Worm (Caenorhabditis elegans) whole organism, L1 larva: ENCODE data around the gene ooc-5.

Source experiments
- F16B12.6 ChIP-seq: fragments of 150-350 bp; optimal IDR thresholded peaks from 2 replicates; lab custom pipeline; 2014; ENCODE audit warnings: missing biosample characterization, missing genetic modification characterization
- Y116A8C.19 ChIP-seq: sonication (generic microtip); optimal IDR thresholded peaks from 2 replicates; lab custom pipeline; 2016; ENCODE audit warnings: missing compliant biosample characterization, missing genetic modification characterization, borderline replicate concordance
- aly-2 ChIP-seq: fragments of 150-350 bp; optimal IDR thresholded peaks from 2 replicates; lab custom pipeline; 2014; ENCODE audit warnings: missing biosample characterization, missing genetic modification characterization
- ama-1 ChIP-seq: fragments of 150-350 bp; optimal IDR thresholded peaks from 2 replicates; lab custom pipeline; 2014
- ceh-63 ChIP-seq: fragments of 200-800 bp; sonication (Bioruptor generic); optimal IDR thresholded peaks from 2 replicates; lab custom pipeline; 2018; ENCODE audit warnings: mild to moderate bottlenecking, missing genetic modification characterization, missing compliant biosample characterization
- ceh-90 ChIP-seq: sonication (generic microtip); optimal IDR thresholded peaks from 2 replicates; lab custom pipeline; 2016; ENCODE audit warnings: missing genetic modification characterization, missing compliant biosample characterization
- ces-1 ChIP-seq: fragments of 150-350 bp; optimal IDR thresholded peaks from 2 replicates; lab custom pipeline; 2014; ENCODE audit warnings: missing biosample characterization, missing genetic modification reagents, missing genetic modification characterization
- elt-3 ChIP-seq, 6 experiments: fragments of 150-350 bp in 1 of 6; sonication (generic microtip); optimal IDR thresholded peaks; 2 replicates each; lab custom pipeline; 2017 to 2018; ENCODE audit warnings: missing biosample characterization in 6 of 6, missing genetic modification characterization in 6 of 6, inconsistent platforms in 1 of 6
- nhr-77 ChIP-seq: fragments of 150-350 bp; optimal IDR thresholded peaks from 2 replicates; lab custom pipeline; 2014; ENCODE audit warnings: missing biosample characterization, missing genetic modification characterization
- pqm-1 ChIP-seq: sonication (generic microtip); optimal IDR thresholded peaks from 3 replicates; lab custom pipeline; 2017; ENCODE audit warnings: missing biosample characterization, missing genetic modification characterization
- rnt-1 ChIP-seq: sonication (generic microtip); optimal IDR thresholded peaks from 2 replicates; lab custom pipeline; 2016; ENCODE audit warnings: mild to moderate bottlenecking, missing genetic modification characterization, moderate library complexity, missing compliant biosample characterization
- skn-1 ChIP-seq: fragments of 150-350 bp; optimal IDR thresholded peaks from 2 replicates; lab custom pipeline; 2014; ENCODE audit warnings: missing biosample characterization, missing genetic modification characterization
- unc-30 ChIP-seq: sonication (generic microtip); optimal IDR thresholded peaks from 2 replicates; lab custom pipeline; 2017; ENCODE audit warnings: missing biosample characterization, missing genetic modification characterization

- TF ChIP-seq ama-1 (lab: Kevin White, UChicago) (no peak), elt-3 (tag; optimal IDR thresholded peaks at IDR 0.05; lab: Kevin White, UChicago) (no peak), skn-1 (no peak), Y116A8C.19 (tag; lab: Kevin White, UChicago) (no peak), unc-30 (tag; lab: Kevin White, UChicago) (no peak), ces-1 (GFP tag; lab: Kevin White, UChicago) (no peak), rnt-1 (tag; lab: Kevin White, UChicago) (peak; percentile 20), nhr-77 (tag; lab: Kevin White, UChicago) (no peak), ceh-90 (no peak), ceh-63 (GFP tag; lab: Kevin White, UChicago) (no peak), aly-2 (tag; lab: Kevin White, UChicago) (no peak), F16B12.6 (tag; lab: Kevin White, UChicago) (no peak), pqm-1 (no peak)
Measured at ce11 chrII:9026348-9026747, 33.4 kb downstream of the ooc-5 start.
